Worm (Caenorhabditis elegans) whole organism, midembryonic: ENCODE measurements around the gene gldi-5.

Experiments used
- T22C8.4 ChIP-seq: fragments of 200-800 bp; sonication (Bioruptor generic); IDR thresholded peaks from 2 replicates; pipeline ENCODE4 v1.3.6; 2022; ENCODE audit warnings: missing genetic modification characterization, missing compliant biosample characterization
- flt-1 ChIP-seq: fragments of 200-800 bp; sonication (Bioruptor generic); IDR thresholded peaks from 2 replicates; pipeline ENCODE4 v1.3.6; 2022; ENCODE audit warnings: missing genetic modification characterization, missing compliant biosample characterization
- med-1 ChIP-seq: sonication (generic microtip); optimal IDR thresholded peaks from 2 replicates; lab custom pipeline; 2017; ENCODE audit warnings: missing genetic modification characterization, mild to moderate bottlenecking, missing compliant biosample characterization, antibody characterized with exemption, missing genetic modification reagents; ENCODE audit not compliant: insufficient read depth
- ref-1 ChIP-seq: fragments of 200-800 bp; sonication (Bioruptor generic); conservative IDR thresholded peaks from 2 replicates; pipeline ENCODE4 v1.3.6; 2022; ENCODE audit warnings: missing genetic modification reagents, missing genetic modification characterization, missing compliant biosample characterization
- tab-1 ChIP-seq: fragments of 200-800 bp; sonication (Bioruptor generic); IDR thresholded peaks from 2 replicates; pipeline ENCODE4 v1.3.6; 2022; ENCODE audit warnings: missing genetic modification characterization, missing compliant biosample characterization
- ztf-23 ChIP-seq: fragments of 200-800 bp; sonication (Bioruptor generic); IDR thresholded peaks from 2 replicates; pipeline ENCODE4 v1.3.6; 2022; ENCODE audit warnings: missing genetic modification reagents, missing genetic modification characterization, missing compliant biosample characterization
- ztf-29 ChIP-seq: fragments of 200-800 bp; sonication (Bioruptor generic); IDR thresholded peaks from 2 replicates; pipeline ENCODE4 v1.3.6; 2022; ENCODE audit warnings: missing genetic modification reagents, missing genetic modification characterization, missing compliant biosample characterization

DNA sequence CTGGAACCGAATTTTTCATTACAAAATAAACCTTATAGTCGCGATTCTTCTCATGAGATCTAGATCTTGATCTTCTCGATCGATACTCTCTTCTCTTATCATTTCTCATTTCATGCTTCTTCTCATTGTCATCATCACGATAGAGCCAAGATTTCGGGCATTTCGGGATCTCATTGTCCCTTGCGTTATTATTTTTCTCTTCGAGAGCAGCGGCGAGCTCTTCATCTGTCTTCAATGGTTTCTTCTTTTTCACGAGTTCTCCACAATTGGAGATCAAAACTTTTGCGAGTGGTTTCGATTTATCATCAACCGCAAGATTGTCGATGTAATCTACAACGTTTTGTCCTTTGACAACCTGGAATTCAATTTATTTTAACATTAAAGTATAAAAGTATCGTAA, 27.9 kb downstream of the gldi-5 start:
- TF ChIP-seq flt-1 (no peak), ref-1 (GFP tag; lab: Robert Waterston, UW) (no peak), med-1 (GFP tag; lab: Kevin White, UChicago) (no peak), T22C8.4 (GFP tag; lab: Robert Waterston, UW) (no peak), ztf-23 (GFP tag; lab: Robert Waterston, UW) (no peak), ztf-29 (GFP tag; lab: Robert Waterston, UW) (no peak), tab-1 (GFP tag; lab: Robert Waterston, UW) (no peak)
